Fruit fly (Drosophila melanogaster): ENCODE measurements around the gene Ccdc85.

The Ccdc85 gene

DNA sequence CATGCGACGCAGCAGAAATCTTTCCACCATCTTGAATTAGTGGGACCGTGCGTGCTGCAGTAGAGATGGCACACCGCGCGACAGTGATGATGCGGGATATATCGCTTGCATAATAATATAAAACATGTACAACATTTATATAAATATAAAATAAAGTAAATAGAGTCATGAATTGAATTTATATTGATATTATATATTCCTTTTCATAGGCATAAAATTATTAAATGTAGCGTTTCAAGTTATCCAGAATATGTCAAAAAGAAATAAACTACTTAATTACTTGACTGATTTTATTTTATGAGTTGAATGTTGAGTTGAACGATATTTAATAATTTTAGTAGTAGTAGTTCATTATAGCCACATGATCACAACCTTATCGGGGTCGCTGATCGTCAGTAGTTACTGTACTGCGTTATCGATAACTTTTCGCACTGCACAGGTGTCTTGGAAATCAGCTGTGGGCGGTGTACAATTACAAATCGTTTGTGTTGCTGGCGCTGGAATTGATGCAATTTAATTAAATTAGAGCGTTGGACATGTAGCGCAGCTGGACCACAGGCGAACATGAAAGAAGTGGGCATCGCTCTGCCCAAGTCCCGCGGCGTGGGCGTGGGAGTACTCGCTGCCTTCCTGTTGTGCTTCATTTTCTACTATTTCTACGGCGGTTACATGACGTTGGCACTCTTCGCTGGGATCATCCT is 11.3 kb upstream of the Ccdc85 start, which contains the start of the genes Chd1 and Bem46 (continued):
- TF ChIP-seq ind (GFP tag; optimal IDR thresholded peaks at IDR 0.05) = peak; percentile 92
- peak; percentile 84 for TF ChIP-seq ci (GFP tag; IDR thresholded peaks at IDR 0.05)
- TF ChIP-seq CG9932 (GFP tag; IDR thresholded peaks at IDR 0.05) = peak; percentile 93
- peak; percentile 26 for TF ChIP-seq run (tag; optimal IDR thresholded peaks at IDR 0.05)
- no peak for TF ChIP-seq eve (GFP tag; optimal IDR thresholded peaks at IDR 0.05)
- peak; percentile 89 for TF ChIP-seq mam (GFP tag; optimal IDR thresholded peaks at IDR 0.05)
- no peak for TF ChIP-seq luna (GFP tag; optimal IDR thresholded peaks at IDR 0.05)
- peak; percentile 14 for TF ChIP-seq CG12071 (GFP tag; optimal IDR thresholded peaks at IDR 0.05)
- TF ChIP-seq hth (optimal IDR thresholded peaks at IDR 0.05) = no peak
- TF ChIP-seq Rx (GFP tag; IDR thresholded peaks at IDR 0.05) = peak; percentile 65
- no peak for TF ChIP-seq fru (optimal IDR thresholded peaks at IDR 0.05)
- peak; percentile 83 for TF ChIP-seq CG9437 (GFP tag; optimal IDR thresholded peaks at IDR 0.05)
- peak; percentile 83 for TF ChIP-seq zen (tag; optimal IDR thresholded peaks at IDR 0.05)
- TF ChIP-seq CG33557 (GFP tag; optimal IDR thresholded peaks at IDR 0.05) = peak; percentile 73
- TF ChIP-seq CG15479 (GFP tag; optimal IDR thresholded peaks at IDR 0.05) = peak; percentile 1
- peak; percentile 90 for TF ChIP-seq sisA (GFP tag; IDR thresholded peaks at IDR 0.05)
- TF ChIP-seq usp (GFP tag; optimal IDR thresholded peaks at IDR 0.05) = no peak
- TF ChIP-seq vvl (GFP tag; IDR thresholded peaks at IDR 0.05) = peak; percentile 84
- peak; percentile 75 for TF ChIP-seq CG43689 (GFP tag; IDR thresholded peaks at IDR 0.05)
- TF ChIP-seq CG7372 (GFP tag; IDR thresholded peaks at IDR 0.05) = peak; percentile 78
- no peak for TF ChIP-seq Hr39 (optimal IDR thresholded peaks at IDR 0.05)
- TF ChIP-seq CG1602 (GFP tag; optimal IDR thresholded peaks at IDR 0.05) = peak; percentile 88
- TF ChIP-seq Med (GFP tag) = peak; percentile 93
- peak; percentile 75 for TF ChIP-seq pho (GFP tag; optimal IDR thresholded peaks at IDR 0.05)
- TF ChIP-seq CG42726 (GFP tag; IDR thresholded peaks at IDR 0.05; ENCODE audit: partially characterized antibody) = no peak
- peak; percentile 63 for TF ChIP-seq CG13624 (GFP tag; optimal IDR thresholded peaks at IDR 0.05)
- TF ChIP-seq vnd (GFP tag; IDR thresholded peaks at IDR 0.05; ENCODE audit: partially characterized antibody) = no peak
- TF ChIP-seq CG33213 (GFP tag; optimal IDR thresholded peaks at IDR 0.05) = no peak
- peak; percentile 10 for TF ChIP-seq MESR4 (GFP tag; optimal IDR thresholded peaks at IDR 0.05)
- no peak for TF ChIP-seq CG12236 (GFP tag; optimal IDR thresholded peaks at IDR 0.05)
- TF ChIP-seq CG14441 (GFP tag; IDR thresholded peaks at IDR 0.05) = peak; percentile 78
- peak; percentile 85 for TF ChIP-seq lilli (GFP tag; optimal IDR thresholded peaks at IDR 0.05)
- TF ChIP-seq CG11504 (tag; optimal IDR thresholded peaks at IDR 0.05) = no peak
- TF ChIP-seq caup (GFP tag; optimal IDR thresholded peaks at IDR 0.05; ENCODE audit: severe bottlenecking) = peak; percentile 83
- TF ChIP-seq CG11695 (GFP tag; IDR thresholded peaks at IDR 0.05) = peak; percentile 76
- peak; percentile 37 for TF ChIP-seq crc (GFP tag; optimal IDR thresholded peaks at IDR 0.05)
- peak; percentile 44 for TF ChIP-seq pfk (GFP tag; optimal IDR thresholded peaks at IDR 0.05)
- TF ChIP-seq z (GFP tag; IDR thresholded peaks at IDR 0.05) = no peak
- peak; percentile 48 for TF ChIP-seq Dad (GFP tag; optimal IDR thresholded peaks at IDR 0.05)
- TF ChIP-seq NC2β (GFP tag; optimal IDR thresholded peaks at IDR 0.05) = peak; percentile 48
- peak; percentile 74 for TF ChIP-seq ab (GFP tag; optimal IDR thresholded peaks at IDR 0.05)
- TF ChIP-seq klu (GFP tag; IDR thresholded peaks at IDR 0.05) = peak; percentile 87
- TF ChIP-seq PHDP (tag; optimal IDR thresholded peaks at IDR 0.05) = peak; percentile 82
- TF ChIP-seq CG2678 (tag; optimal IDR thresholded peaks at IDR 0.05) = peak; percentile 91
- peak; percentile 61 for TF ChIP-seq psq (GFP tag; optimal IDR thresholded peaks at IDR 0.05)
- peak; percentile 84 for TF ChIP-seq Usf (GFP tag; optimal IDR thresholded peaks at IDR 0.05)
- peak; percentile 79 for TF ChIP-seq bab2 (GFP tag; optimal IDR thresholded peaks at IDR 0.05)
- peak; percentile 89 for TF ChIP-seq Dbx (GFP tag; IDR thresholded peaks at IDR 0.05)
- TF ChIP-seq HmgZ (tag; optimal IDR thresholded peaks at IDR 0.05) = peak; percentile 74
- peak; percentile 86 for TF ChIP-seq CG1233 (GFP tag; optimal IDR thresholded peaks at IDR 0.05)
- TF ChIP-seq Mrtf (GFP tag; IDR thresholded peaks at IDR 0.05) = peak; percentile 79; the same call in 2 of the 3 replicates

All from whole organism, embryonic.